Worm (Caenorhabditis elegans): ENCODE results near the gene gly-1.

The gly-1 gene

ce11 chrII:10868670-10869246, 33.2 kb downstream of the gly-1 start, which contains the start of the genes gmps-1 and cap-2 (continued):
- TF ChIP-seq Y67H2A.10 (GFP tag; conservative IDR thresholded peaks at IDR 0.05): peak; percentile 64; the same call in 1 of the 2 replicates
- TF ChIP-seq bed-2 (GFP tag; IDR thresholded peaks at IDR 0.05): no peak
- peak; percentile 91 for TF ChIP-seq zfh-2 (GFP tag; conservative IDR thresholded peaks at IDR 0.05)
- TF ChIP-seq snpc-3.4 (tag; optimal IDR thresholded peaks at IDR 0.05): peak; percentile 80
- TF ChIP-seq madf-3 (GFP tag; IDR thresholded peaks at IDR 0.05): peak; percentile 92
- peak; percentile 87 for TF ChIP-seq gei-17 (GFP tag; optimal IDR thresholded peaks at IDR 0.05)
- peak; percentile 58 for TF ChIP-seq hrde-1 (tag; optimal IDR thresholded peaks at IDR 0.05; ENCODE audit: borderline replicate concordance)
- TF ChIP-seq K11D2.4 (GFP tag; IDR thresholded peaks at IDR 0.05): peak; percentile 96
- TF ChIP-seq Y95B8A.8 (GFP tag; IDR thresholded peaks at IDR 0.05): peak; percentile 89
- TF ChIP-seq ztf-22 (GFP tag; optimal IDR thresholded peaks at IDR 0.05): no peak
- TF ChIP-seq aptf-2 (GFP tag; conservative IDR thresholded peaks at IDR 0.05): no peak; the same call in 1 of the 2 replicates
- no peak for TF ChIP-seq nfya-2 (GFP tag; IDR thresholded peaks at IDR 0.05)
- TF ChIP-seq ztf-3 (GFP tag; optimal IDR thresholded peaks at IDR 0.05): peak; percentile 45
- no peak for TF ChIP-seq sptf-2 (GFP tag; optimal IDR thresholded peaks at IDR 0.05)
- TF ChIP-seq unc-130 (GFP tag; optimal IDR thresholded peaks at IDR 0.05): peak; percentile 52
- peak; percentile 98 for TF ChIP-seq lsl-1 (GFP tag; optimal IDR thresholded peaks at IDR 0.05)
- TF ChIP-seq lag-1 (GFP tag; IDR thresholded peaks at IDR 0.05): peak; percentile 88; the same call in 1 of the 2 replicates
- TF ChIP-seq rec-8 (tag; optimal IDR thresholded peaks at IDR 0.05): peak in 1 of 2 experiments; percentile 59
- TF ChIP-seq madf-8 (GFP tag; conservative IDR thresholded peaks at IDR 0.05): peak; percentile 74
- TF ChIP-seq egl-44 (GFP tag; IDR thresholded peaks at IDR 0.05): peak; percentile 76; the same call in 1 of the 2 replicates
- peak; percentile 45 for TF ChIP-seq efl-1 (GFP tag; optimal IDR thresholded peaks at IDR 0.05)
- TF ChIP-seq sdz-38 (tag; optimal IDR thresholded peaks at IDR 0.05): no peak
- no peak for TF ChIP-seq sea-2 (GFP tag; IDR thresholded peaks at IDR 0.05)
- TF ChIP-seq ztf-28 (GFP tag; IDR thresholded peaks at IDR 0.05): peak; percentile 82; the same call in 1 of the 2 replicates
- no peak for TF ChIP-seq ceh-58 (GFP tag; IDR thresholded peaks at IDR 0.05)
- peak; percentile 92 for TF ChIP-seq let-526 (GFP tag; IDR thresholded peaks at IDR 0.05)
- peak; percentile 95 for TF ChIP-seq cebp-1 (GFP tag; IDR thresholded peaks at IDR 0.05)
- peak; percentile 98 for TF ChIP-seq cebp-1 (tag; optimal IDR thresholded peaks at IDR 0.05)
- TF ChIP-seq nfya-1 (tag; optimal IDR thresholded peaks at IDR 0.05; ENCODE audit: borderline replicate concordance, insufficient read depth): no peak
- peak; percentile 56 for TF ChIP-seq dpl-1 (GFP tag; optimal IDR thresholded peaks at IDR 0.05)
- TF ChIP-seq B0261.1 (tag; optimal IDR thresholded peaks at IDR 0.05): peak; percentile 26
- peak; percentile 91 for TF ChIP-seq D2030.7 (GFP tag; IDR thresholded peaks at IDR 0.05)
- TF ChIP-seq F23B12.7 (tag; optimal IDR thresholded peaks at IDR 0.05; ENCODE audit: insufficient read depth): peak; percentile 67
- TF ChIP-seq Y56A3A.18 (GFP tag; IDR thresholded peaks at IDR 0.05): peak; percentile 97
- peak; percentile 54 for TF ChIP-seq B0035.1 (tag; optimal IDR thresholded peaks at IDR 0.05)
- peak; percentile 54 for TF ChIP-seq F10E7.11 (tag; optimal IDR thresholded peaks at IDR 0.05)
- TF ChIP-seq F57C9.4 (tag; optimal IDR thresholded peaks at IDR 0.05): peak; percentile 49
- TF ChIP-seq rcor-1 (GFP tag; IDR thresholded peaks at IDR 0.05): peak; percentile 95
- TF ChIP-seq madf-6 (GFP tag; IDR thresholded peaks at IDR 0.05): peak; percentile 93
- peak; percentile 83 for TF ChIP-seq egl-18 (GFP tag; IDR thresholded peaks at IDR 0.05)
- TF ChIP-seq atf-7 (tag; optimal IDR thresholded peaks at IDR 0.05): peak; percentile 92
- peak; percentile 89 for TF ChIP-seq K12H6.12 (tag; optimal IDR thresholded peaks at IDR 0.05)
- peak; percentile 95 for TF ChIP-seq tlf-1 (GFP tag; optimal IDR thresholded peaks at IDR 0.05)
- peak; percentile 65 for TF ChIP-seq B0019.2 (GFP tag; conservative IDR thresholded peaks at IDR 0.05)
- TF ChIP-seq lir-1 (GFP tag; conservative IDR thresholded peaks at IDR 0.05): peak; percentile 91
- peak; percentile 93 for TF ChIP-seq C06A6.2 (GFP tag; conservative IDR thresholded peaks at IDR 0.05)
- TF ChIP-seq mcd-1 (GFP tag; IDR thresholded peaks at IDR 0.05): peak; percentile 96
